In the genomic region with DNA sequence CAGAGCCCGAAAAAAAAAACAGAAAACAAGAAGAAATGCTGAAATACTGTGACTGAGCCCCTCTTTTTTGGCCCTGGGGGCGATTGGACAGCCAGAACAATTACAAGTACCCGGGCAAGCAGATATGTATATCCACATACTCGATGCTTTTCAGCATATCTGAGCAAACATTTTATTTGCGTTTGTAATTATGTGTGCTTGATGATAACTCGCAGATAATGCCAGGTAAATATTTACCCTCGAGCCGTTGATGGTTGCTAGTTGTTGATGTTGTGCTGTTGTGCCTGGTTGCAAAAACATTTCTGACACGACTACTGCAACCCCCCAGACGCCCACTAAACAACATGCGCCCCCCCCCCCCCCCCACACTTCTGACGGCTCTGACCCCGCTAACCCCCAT, we compare ENCODE assay signal across 1 fruit fly cellular context.
TF ChIP-seq lines count a peak whose summit lies in the region.

No protein-coding gene starts in this region.

TF ChIP-seq in whole organism, embryonic, 481 proteins besides CTCF, POLR2A, EP300 and RAD21 (continued from another document):
- TF ChIP-seq repo (GFP tag; optimal IDR thresholded peaks at IDR 0.05; lab: Kevin White, UChicago) (no peak), HmgD (GFP tag; optimal IDR thresholded peaks at IDR 0.05; lab: Kevin White, UChicago) (no peak), Lim3 (GFP tag; IDR thresholded peaks at IDR 0.05; lab: Robert Waterston, UW) (no peak), CG6175 (GFP tag; IDR thresholded peaks at IDR 0.05; lab: Robert Waterston, UW) (no peak), Sox100B (GFP tag; optimal IDR thresholded peaks at IDR 0.05; lab: Kevin White, UChicago) (peak; percentile 61), h (optimal IDR thresholded peaks at IDR 0.05; lab: Kevin White, UChicago) (no peak), CG11723 (GFP tag; optimal IDR thresholded peaks at IDR 0.05; lab: Kevin White, UChicago) (peak; percentile 46), wdn (GFP tag; IDR thresholded peaks at IDR 0.05; lab: Robert Waterston, UW) (0 out of 2 replicates have a peak, but pooled peaks have one; percentile 26), Adf1 (GFP tag; IDR thresholded peaks at IDR 0.05; lab: Robert Waterston, UW) (no peak), kah (GFP tag; optimal IDR thresholded peaks at IDR 0.05; lab: Kevin White, UChicago) (peak; percentile 55), gsb (GFP tag; IDR thresholded peaks at IDR 0.05; lab: Robert Waterston, UW) (0 out of 2 replicates have a peak, but pooled peaks have one; percentile 28), Blimp-1 (GFP tag; optimal IDR thresholded peaks at IDR 0.05; lab: Kevin White, UChicago) (peak; percentile 39), CG18011 (GFP tag; optimal IDR thresholded peaks at IDR 0.05; lab: Kevin White, UChicago) (peak; percentile 8), twi (tag; optimal IDR thresholded peaks at IDR 0.05; lab: Kevin White, UChicago) (no peak), fru (optimal IDR thresholded peaks at IDR 0.05; lab: Kevin White, UChicago) (no peak), CG11695 (GFP tag; IDR thresholded peaks at IDR 0.05; lab: Robert Waterston, UW) (peak; percentile 40; the same call in 1 of the 3 replicates), TFAM (GFP tag; optimal IDR thresholded peaks at IDR 0.05; lab: Kevin White, UChicago) (no peak), sna (GFP tag; IDR thresholded peaks at IDR 0.05; lab: Robert Waterston, UW; ENCODE audit: partially characterized antibody) (no peak), CG7556 (GFP tag; optimal IDR thresholded peaks at IDR 0.05; lab: Kevin White, UChicago) (peak; percentile 29), CG13123 (GFP tag; optimal IDR thresholded peaks at IDR 0.05; lab: Kevin White, UChicago) (peak; percentile 8), CG30020 (tag; optimal IDR thresholded peaks at IDR 0.05; lab: Kevin White, UChicago) (no peak), Opbp (GFP tag; IDR thresholded peaks at IDR 0.05; lab: Robert Waterston, UW; ENCODE audit: partially characterized antibody) (no peak), Elba2 (GFP tag; optimal IDR thresholded peaks at IDR 0.05; lab: Kevin White, UChicago) (no peak), ab (GFP tag; optimal IDR thresholded peaks at IDR 0.05; lab: Kevin White, UChicago) (no peak), CG17829 (tag; optimal IDR thresholded peaks at IDR 0.05; lab: Kevin White, UChicago) (no peak), ATbp (GFP tag; optimal IDR thresholded peaks at IDR 0.05; lab: Kevin White, UChicago) (peak; percentile 85), chif (GFP tag; optimal IDR thresholded peaks at IDR 0.05; lab: Kevin White, UChicago) (no peak), seq (GFP tag; IDR thresholded peaks at IDR 0.05; lab: Robert Waterston, UW) (peak; percentile 66), da (GFP tag; optimal IDR thresholded peaks at IDR 0.05; lab: Kevin White, UChicago) (no peak), CG15601 (tag; optimal IDR thresholded peaks at IDR 0.05; lab: Kevin White, UChicago) (peak; percentile 32), CG7928 (GFP tag; optimal IDR thresholded peaks at IDR 0.05; lab: Kevin White, UChicago) (peak; percentile 26), trem (tag; optimal IDR thresholded peaks at IDR 0.05; lab: Kevin White, UChicago) (no peak), lbe (GFP tag; optimal IDR thresholded peaks at IDR 0.05; lab: Kevin White, UChicago) (no peak), CG10267 (tag; optimal IDR thresholded peaks at IDR 0.05; lab: Kevin White, UChicago) (no peak), CG16815 (GFP tag; optimal IDR thresholded peaks at IDR 0.05; lab: Kevin White, UChicago) (no peak), Stat92E (GFP tag; optimal IDR thresholded peaks at IDR 0.05; lab: Kevin White, UChicago) (no peak), br (optimal IDR thresholded peaks at IDR 0.05; lab: Kevin White, UChicago) (no peak), p53 (GFP tag; optimal IDR thresholded peaks at IDR 0.05; lab: Kevin White, UChicago) (no peak), inv (GFP tag; IDR thresholded peaks at IDR 0.05; lab: Robert Waterston, UW; ENCODE audit: partially characterized antibody) (no peak), YL-1 (GFP tag; optimal IDR thresholded peaks at IDR 0.05; lab: Kevin White, UChicago) (no peak), Optix (GFP tag; IDR thresholded peaks at IDR 0.05; lab: Robert Waterston, UW) (no peak), sim (GFP tag; IDR thresholded peaks at IDR 0.05; lab: Robert Waterston, UW) (no peak), org-1 (GFP tag; optimal IDR thresholded peaks at IDR 0.05; lab: Kevin White, UChicago) (peak; percentile 47), CG17328 (GFP tag; IDR thresholded peaks at IDR 0.05; lab: Robert Waterston, UW) (no peak), Doc3 (GFP tag; IDR thresholded peaks at IDR 0.05; lab: Robert Waterston, UW; ENCODE audit: partially characterized antibody) (no peak), CG11456 (GFP tag; IDR thresholded peaks at IDR 0.05; lab: Robert Waterston, UW) (0 out of 3 replicates have a peak, but pooled peaks have one; percentile 33), HHEX (GFP tag; optimal IDR thresholded peaks at IDR 0.05; lab: Kevin White, UChicago) (peak; percentile 78), CG11247 (GFP tag; IDR thresholded peaks at IDR 0.05; lab: Robert Waterston, UW) (no peak), hb (GFP tag; IDR thresholded peaks at IDR 0.05; lab: Robert Waterston, UW; ENCODE audit: partially characterized antibody) (no peak), lilli (GFP tag; optimal IDR thresholded peaks at IDR 0.05; lab: Kevin White, UChicago) (no peak), CG10654 (GFP tag; optimal IDR thresholded peaks at IDR 0.05; lab: Kevin White, UChicago) (no peak), CG13624 (GFP tag; optimal IDR thresholded peaks at IDR 0.05; lab: Kevin White, UChicago) (no peak), stwl (tag; optimal IDR thresholded peaks at IDR 0.05; lab: Kevin White, UChicago) (no peak), nerfin-2 (GFP tag; IDR thresholded peaks at IDR 0.05; lab: Robert Waterston, UW; ENCODE audit: partially characterized antibody) (no peak), CrebB (tag; optimal IDR thresholded peaks at IDR 0.05; lab: Kevin White, UChicago) (peak; percentile 70), CG18262 (tag; optimal IDR thresholded peaks at IDR 0.05; lab: Kevin White, UChicago) (peak; percentile 7), Scr (GFP tag; IDR thresholded peaks at IDR 0.05; lab: Robert Waterston, UW; ENCODE audit: partially characterized antibody) (no peak), schlank (tag; optimal IDR thresholded peaks at IDR 0.05; lab: Kevin White, UChicago) (peak; percentile 69), CG10431 (GFP tag; optimal IDR thresholded peaks at IDR 0.05; lab: Kevin White, UChicago) (no peak), CG14965 (GFP tag; optimal IDR thresholded peaks at IDR 0.05; lab: Kevin White, UChicago; ENCODE audit: borderline replicate concordance) (no peak), grn (GFP tag; optimal IDR thresholded peaks at IDR 0.05; lab: Kevin White, UChicago) (peak; percentile 6), nom (GFP tag; optimal IDR thresholded peaks at IDR 0.05; lab: Kevin White, UChicago) (peak; percentile 38), pros (GFP tag; optimal IDR thresholded peaks at IDR 0.05; lab: Kevin White, UChicago) (no peak), H2.0 (GFP tag; IDR thresholded peaks at IDR 0.05; lab: Robert Waterston, UW) (no peak), crol (GFP tag; IDR thresholded peaks at IDR 0.05; lab: Robert Waterston, UW) (peak; percentile 78), CG2889 (GFP tag; IDR thresholded peaks at IDR 0.05; lab: Robert Waterston, UW) (no peak), Rfx (GFP tag; IDR thresholded peaks at IDR 0.05; lab: Robert Waterston, UW) (peak; percentile 53; the same call in 1 of the 2 replicates), gem (tag; optimal IDR thresholded peaks at IDR 0.05; lab: Kevin White, UChicago) (peak; percentile 43), zfh2 (GFP tag; optimal IDR thresholded peaks at IDR 0.05; lab: Kevin White, UChicago) (no peak), CG32772 (GFP tag; IDR thresholded peaks at IDR 0.05; lab: Robert Waterston, UW) (no peak), dpn (GFP tag; optimal IDR thresholded peaks at IDR 0.05; lab: Kevin White, UChicago) (peak in 1 of 2 experiments; percentile 1), mirr (GFP tag; optimal IDR thresholded peaks at IDR 0.05; lab: Kevin White, UChicago) (peak; percentile 83), PHDP (tag; optimal IDR thresholded peaks at IDR 0.05; lab: Kevin White, UChicago) (peak; percentile 56), cg (GFP tag; optimal IDR thresholded peaks at IDR 0.05; lab: Kevin White, UChicago) (no peak), CG12942 (GFP tag; optimal IDR thresholded peaks at IDR 0.05; lab: Kevin White, UChicago) (no peak)
